Fruit fly (Drosophila melanogaster): Measurements from ENCODE around the gene CG7950.
A peak's percentile ranks its signal among the peaks of the same experiment; 100 is the strongest.

Gene CG7950

DNA sequence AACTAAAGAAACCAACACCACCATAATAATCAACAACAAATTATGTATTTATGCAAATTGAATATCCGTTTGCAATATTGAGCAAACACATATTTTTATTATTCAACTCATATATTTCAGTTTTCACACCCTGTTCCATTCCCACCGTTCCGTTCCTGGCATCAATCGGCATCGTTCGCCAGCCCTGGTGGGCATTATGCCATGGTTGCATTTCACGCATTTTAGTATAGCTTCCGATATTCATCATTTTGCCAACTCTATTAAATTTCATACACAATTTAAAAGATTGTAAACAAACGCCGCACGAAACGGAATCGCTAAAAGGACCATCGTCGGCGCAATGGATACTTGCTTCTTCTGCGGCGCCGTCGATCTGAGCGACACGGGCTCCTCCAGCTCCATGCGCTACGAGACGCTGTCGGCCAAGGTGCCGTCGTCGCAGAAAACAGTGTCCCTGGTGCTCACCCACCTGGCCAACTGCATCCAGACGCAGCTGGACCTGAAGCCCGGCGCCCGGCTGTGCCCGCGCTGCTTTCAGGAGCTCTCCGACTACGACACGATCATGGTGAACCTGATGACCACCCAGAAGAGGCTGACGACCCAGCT is 13.4 kb upstream of the CG7950 start, which contains the start of gene Sry-delta (continued):
- TF ChIP-seq zf30C (GFP tag; optimal IDR thresholded peaks at IDR 0.05) (no peak), CG8089 (GFP tag; optimal IDR thresholded peaks at IDR 0.05) (peak; percentile 70), hth (optimal IDR thresholded peaks at IDR 0.05) (no peak), CG31441 (GFP tag; IDR thresholded peaks at IDR 0.05) (no peak; the same call in 1 of the 2 replicates), zfh1 (GFP tag; IDR thresholded peaks at IDR 0.05) (peak; percentile 73; the same call in 2 of the 3 replicates), lilli (GFP tag; optimal IDR thresholded peaks at IDR 0.05) (peak; percentile 93), CoRest (tag; optimal IDR thresholded peaks at IDR 0.05) (peak; percentile 70), unpg (GFP tag; optimal IDR thresholded peaks at IDR 0.05) (peak; percentile 68), Adf1 (GFP tag; IDR thresholded peaks at IDR 0.05) (peak; percentile 55; the same call in 1 of the 2 replicates), NK7.1 (GFP tag; optimal IDR thresholded peaks at IDR 0.05) (peak; percentile 69), CG15514 (GFP tag; optimal IDR thresholded peaks at IDR 0.05) (peak; percentile 91), pfk (GFP tag; optimal IDR thresholded peaks at IDR 0.05) (peak; percentile 99), lbe (GFP tag; optimal IDR thresholded peaks at IDR 0.05) (peak; percentile 68), exex (tag; optimal IDR thresholded peaks at IDR 0.05) (no peak), Lhr (GFP tag; optimal IDR thresholded peaks at IDR 0.05) (peak; percentile 23), Meics (GFP tag; optimal IDR thresholded peaks at IDR 0.05) (peak; percentile 76), bsh (GFP tag; optimal IDR thresholded peaks at IDR 0.05) (peak in 1 of 2 experiments; percentile 58), abd-A (tag; optimal IDR thresholded peaks at IDR 0.05) (no peak), CG7357 (GFP tag; IDR thresholded peaks at IDR 0.05) (peak; percentile 50; the same call in 1 of the 3 replicates), PHDP (tag; optimal IDR thresholded peaks at IDR 0.05) (peak; percentile 72), Hey (tag; optimal IDR thresholded peaks at IDR 0.05) (no peak), HmgD (GFP tag; optimal IDR thresholded peaks at IDR 0.05) (peak; percentile 96), sc (optimal IDR thresholded peaks at IDR 0.05) (no peak), sc (GFP tag; optimal IDR thresholded peaks at IDR 0.05) (peak; percentile 19), Sry-β (GFP tag; optimal IDR thresholded peaks at IDR 0.05) (peak; percentile 83), Dad (GFP tag; optimal IDR thresholded peaks at IDR 0.05) (peak; percentile 91), Dbx (GFP tag; IDR thresholded peaks at IDR 0.05) (peak; percentile 92), cg (GFP tag; optimal IDR thresholded peaks at IDR 0.05) (no peak), CG5953 (GFP tag; IDR thresholded peaks at IDR 0.05) (0 out of 2 replicates have a peak, but pooled peaks have one; percentile 23), grn (GFP tag; optimal IDR thresholded peaks at IDR 0.05) (no peak), CG12391 (tag; optimal IDR thresholded peaks at IDR 0.05) (peak; percentile 85), CG13894 (tag; optimal IDR thresholded peaks at IDR 0.05) (peak; percentile 89), CG13624 (GFP tag; optimal IDR thresholded peaks at IDR 0.05) (peak; percentile 90), Sox102F (GFP tag; optimal IDR thresholded peaks at IDR 0.05) (no peak), CG18262 (tag; optimal IDR thresholded peaks at IDR 0.05) (peak; percentile 63), cas (GFP tag; IDR thresholded peaks at IDR 0.05) (peak; percentile 74), CG17186 (GFP tag; optimal IDR thresholded peaks at IDR 0.05) (peak; percentile 74), CG4328 (GFP tag; optimal IDR thresholded peaks at IDR 0.05) (peak; percentile 57), crol (GFP tag; IDR thresholded peaks at IDR 0.05) (no peak), sisA (GFP tag; IDR thresholded peaks at IDR 0.05) (peak; percentile 78), CG31224 (GFP tag; IDR thresholded peaks at IDR 0.05) (peak; percentile 57), Dfd (GFP tag; optimal IDR thresholded peaks at IDR 0.05) (no peak), Mad (GFP tag; optimal IDR thresholded peaks at IDR 0.05) (peak; percentile 73), CG9876 (GFP tag; optimal IDR thresholded peaks at IDR 0.05) (peak; percentile 92), CG11247 (GFP tag; IDR thresholded peaks at IDR 0.05) (peak; percentile 84), B-H1 (GFP tag; IDR thresholded peaks at IDR 0.05) (peak; percentile 45), aop (GFP tag; IDR thresholded peaks at IDR 0.05) (peak; percentile 83), ci (GFP tag; IDR thresholded peaks at IDR 0.05) (peak; percentile 86), dmrt99B (tag; optimal IDR thresholded peaks at IDR 0.05) (no peak), CG16813 (GFP tag; IDR thresholded peaks at IDR 0.05; ENCODE audit: partially characterized antibody) (peak; percentile 78)
